Fruit fly (Drosophila melanogaster): ENCODE results near the gene CG42324.

Gene CG42324

dm6 chr3L:3518512-3519492, 46.6 kb downstream of the CG42324 start:
- TF ChIP-seq Dll (optimal IDR thresholded peaks at IDR 0.05) (no peak), pan (optimal IDR thresholded peaks at IDR 0.05) (no peak), CG8478 (optimal IDR thresholded peaks at IDR 0.05) (no peak), usp (GFP tag; optimal IDR thresholded peaks at IDR 0.05) (no peak), EcR (GFP tag; optimal IDR thresholded peaks at IDR 0.05) (no peak), psq (optimal IDR thresholded peaks at IDR 0.05) (no peak)

- no peak for TF ChIP-seq Dll (optimal IDR thresholded peaks at IDR 0.05)
- no peak for TF ChIP-seq CG8478 (optimal IDR thresholded peaks at IDR 0.05)
- no peak for TF ChIP-seq psq (optimal IDR thresholded peaks at IDR 0.05)
- no peak for TF ChIP-seq EcR (GFP tag; optimal IDR thresholded peaks at IDR 0.05)
- TF ChIP-seq pan (optimal IDR thresholded peaks at IDR 0.05), result no peak
Measured at dm6 chr3L:3523766-3524165, 51.5 kb downstream of the CG42324 start.

dm6 chr3L:3530588-3531264, 58.5 kb downstream of the CG42324 start:
- TF ChIP-seq EcR (GFP tag; optimal IDR thresholded peaks at IDR 0.05), result no peak
- no peak for TF ChIP-seq psq (optimal IDR thresholded peaks at IDR 0.05)
- TF ChIP-seq usp (GFP tag; optimal IDR thresholded peaks at IDR 0.05), result no peak
- TF ChIP-seq CG8478 (optimal IDR thresholded peaks at IDR 0.05), result no peak
- TF ChIP-seq pan (optimal IDR thresholded peaks at IDR 0.05), result no peak
- no peak for TF ChIP-seq Dll (optimal IDR thresholded peaks at IDR 0.05)

- TF ChIP-seq psq (optimal IDR thresholded peaks at IDR 0.05) (no peak), pan (optimal IDR thresholded peaks at IDR 0.05) (no peak), Dll (optimal IDR thresholded peaks at IDR 0.05) (no peak), usp (GFP tag; optimal IDR thresholded peaks at IDR 0.05) (no peak), CG8478 (optimal IDR thresholded peaks at IDR 0.05) (no peak), EcR (GFP tag; optimal IDR thresholded peaks at IDR 0.05) (no peak)
Measured at dm6 chr3L:3531359-3531758, 59.1 kb downstream of the CG42324 start.

dm6 chr3L:3532867-3533266, 60.6 kb downstream of the CG42324 start:
- no peak for TF ChIP-seq Dll (optimal IDR thresholded peaks at IDR 0.05)
- no peak for TF ChIP-seq psq (optimal IDR thresholded peaks at IDR 0.05)
- no peak for TF ChIP-seq EcR (GFP tag; optimal IDR thresholded peaks at IDR 0.05)

dm6 chr3L:3534216-3534615, 62.0 kb downstream of the CG42324 start:
- TF ChIP-seq usp (GFP tag; optimal IDR thresholded peaks at IDR 0.05) (no peak), Dll (optimal IDR thresholded peaks at IDR 0.05) (no peak), pan (optimal IDR thresholded peaks at IDR 0.05) (no peak), EcR (GFP tag; optimal IDR thresholded peaks at IDR 0.05) (no peak)

dm6 chr3L:3535674-3536073, 63.4 kb downstream of the CG42324 start:
- TF ChIP-seq EcR (GFP tag; optimal IDR thresholded peaks at IDR 0.05) (peak in 1 of 2 experiments; percentile 76), psq (optimal IDR thresholded peaks at IDR 0.05) (no peak)

- TF ChIP-seq pan (optimal IDR thresholded peaks at IDR 0.05) (peak; percentile 62), usp (GFP tag; optimal IDR thresholded peaks at IDR 0.05) (no peak)
Measured at dm6 chr3L:3536414-3536813, 64.2 kb downstream of the CG42324 start.

- TF ChIP-seq CG8478 (optimal IDR thresholded peaks at IDR 0.05) (no peak), EcR (GFP tag; optimal IDR thresholded peaks at IDR 0.05) (peak in 1 of 2 experiments; percentile 70)
Measured at dm6 chr3L:3536905-3537665, 64.8 kb downstream of the CG42324 start.

dm6 chr3L:3542498-3543322, 70.5 kb downstream of the CG42324 start:
- TF ChIP-seq psq (optimal IDR thresholded peaks at IDR 0.05), result no peak
- peak; percentile 57 for TF ChIP-seq Dll (optimal IDR thresholded peaks at IDR 0.05)
- TF ChIP-seq usp (GFP tag; optimal IDR thresholded peaks at IDR 0.05), result no peak
- TF ChIP-seq CG8478 (optimal IDR thresholded peaks at IDR 0.05), result no peak
- TF ChIP-seq EcR (GFP tag; optimal IDR thresholded peaks at IDR 0.05), result no peak
- TF ChIP-seq pan (optimal IDR thresholded peaks at IDR 0.05), result no peak

- TF ChIP-seq CG8478 (optimal IDR thresholded peaks at IDR 0.05), result no peak
- TF ChIP-seq psq (optimal IDR thresholded peaks at IDR 0.05), result no peak
- TF ChIP-seq pan (optimal IDR thresholded peaks at IDR 0.05), result no peak
- TF ChIP-seq Dll (optimal IDR thresholded peaks at IDR 0.05), result no peak
- no peak for TF ChIP-seq EcR (GFP tag; optimal IDR thresholded peaks at IDR 0.05)
- no peak for TF ChIP-seq usp (GFP tag; optimal IDR thresholded peaks at IDR 0.05)
Measured at dm6 chr3L:3543525-3543971, 71.3 kb downstream of the CG42324 start.
